Worm (Caenorhabditis elegans): ENCODE measurements around the gene unc-44.

unc-44 gene

DNA sequence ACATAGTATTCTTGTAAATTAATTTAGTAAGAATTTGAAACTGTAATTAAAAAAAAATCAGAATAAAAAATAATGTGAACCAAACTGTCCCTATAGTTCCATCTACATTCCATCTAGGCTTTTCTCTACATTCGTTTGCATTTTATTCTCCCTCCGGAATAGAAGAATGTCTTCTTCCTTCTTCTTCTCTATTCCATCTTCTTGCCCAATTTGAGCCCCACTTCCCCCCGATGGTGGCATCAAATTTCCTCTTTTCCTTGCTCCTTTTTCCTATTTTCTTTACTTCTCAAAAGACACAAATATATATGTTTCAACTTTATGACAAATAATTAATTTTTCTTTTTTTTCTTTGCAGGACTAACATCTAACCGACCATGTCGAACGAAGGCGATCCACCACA lies at the start of gene unc-44:
Gene unc-44 (plus strand): TSS at position 356 of the 400 bp plus-strand sequence.
- TF ChIP-seq flh-1 (GFP tag; optimal IDR thresholded peaks at IDR 0.05) (no peak), ces-1 (GFP tag; optimal IDR thresholded peaks at IDR 0.05) (peak; percentile 55)

DNA sequence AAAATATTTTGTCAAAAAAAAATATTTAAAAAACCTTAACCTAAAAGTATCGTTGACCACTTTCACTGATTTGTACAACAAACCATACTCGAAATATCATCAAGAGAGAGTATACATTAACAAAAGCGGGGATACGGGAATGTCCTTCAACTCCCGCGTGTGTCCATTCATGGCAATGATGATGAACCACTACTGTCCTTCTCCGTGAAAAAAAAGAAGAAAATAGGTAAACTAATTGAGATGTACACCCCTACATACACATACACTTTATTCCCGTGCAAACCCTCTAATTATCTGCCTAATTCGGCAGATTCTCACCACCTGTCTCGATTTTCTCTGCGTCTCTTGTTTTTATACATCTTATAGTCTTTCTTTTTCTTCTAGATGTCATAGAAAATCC lies 48.7 kb upstream of the unc-44 start:
- TF ChIP-seq cnd-1 (tag; optimal IDR thresholded peaks at IDR 0.05) = peak; percentile 69
- no peak for TF ChIP-seq unc-120 (tag; optimal IDR thresholded peaks at IDR 0.05; ENCODE audit: poor library complexity, severe bottlenecking)
- TF ChIP-seq ceh-43 (GFP tag; optimal IDR thresholded peaks at IDR 0.05) = peak; percentile 69
- peak; percentile 88 for TF ChIP-seq sptf-1 (tag; optimal IDR thresholded peaks at IDR 0.05)
- TF ChIP-seq sem-2 (GFP tag; optimal IDR thresholded peaks at IDR 0.05) = no peak
- peak; percentile 82 for TF ChIP-seq ces-1 (GFP tag; optimal IDR thresholded peaks at IDR 0.05)
- no peak for TF ChIP-seq nhr-12 (tag; optimal IDR thresholded peaks at IDR 0.05)
- TF ChIP-seq nhr-237 (tag; optimal IDR thresholded peaks at IDR 0.05) = no peak
- no peak for TF ChIP-seq nhr-76 (tag; optimal IDR thresholded peaks at IDR 0.05)
- peak; percentile 62 for TF ChIP-seq blmp-1 (tag; optimal IDR thresholded peaks at IDR 0.05)
- no peak for TF ChIP-seq unc-39 (tag; optimal IDR thresholded peaks at IDR 0.05)

DNA sequence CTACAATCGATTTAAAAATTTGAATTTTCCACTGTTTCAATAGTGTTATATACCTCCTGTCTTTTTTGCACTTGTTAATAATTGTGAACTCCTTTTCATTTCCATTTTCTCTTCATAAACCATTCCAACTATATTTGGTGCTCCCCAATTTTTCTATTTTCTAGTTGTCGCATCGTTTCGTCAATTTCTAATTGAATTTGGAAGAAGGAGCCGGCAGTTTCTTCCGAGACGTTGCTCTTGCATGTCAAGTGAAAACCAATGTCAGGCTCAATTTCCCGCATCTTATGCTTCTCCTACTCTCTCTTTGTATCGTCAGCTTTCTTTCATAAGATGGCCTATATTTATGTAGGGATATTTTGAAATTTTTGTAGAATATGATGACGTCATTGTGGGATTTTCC lies 47.6 kb upstream of the unc-44 start:
- no peak for TF ChIP-seq lin-32 (GFP tag; optimal IDR thresholded peaks at IDR 0.05)
- TF ChIP-seq ces-1 (GFP tag; optimal IDR thresholded peaks at IDR 0.05) = peak; percentile 95

DNA sequence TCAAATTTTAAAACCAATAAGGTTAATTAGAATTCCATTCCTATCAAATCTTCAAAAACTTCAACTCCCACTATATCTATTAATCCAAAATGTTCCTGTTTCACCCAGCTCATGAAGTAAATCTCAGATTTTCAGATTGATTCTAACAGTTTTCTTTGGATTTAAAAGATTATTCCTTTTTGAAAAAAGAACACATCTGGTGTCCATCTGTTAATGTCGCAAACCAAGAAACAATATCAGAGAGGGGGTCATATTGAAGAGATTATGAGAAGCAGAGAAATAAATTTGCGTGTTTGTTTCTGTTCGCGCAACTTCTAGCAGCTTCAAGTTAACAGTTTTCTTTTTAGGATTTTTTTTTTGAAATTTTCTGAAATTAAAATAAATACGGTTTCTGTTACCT lies 46.4 kb upstream of the unc-44 start:
- TF ChIP-seq mls-2 (tag; optimal IDR thresholded peaks at IDR 0.05) (no peak), lin-32 (GFP tag; optimal IDR thresholded peaks at IDR 0.05) (peak; percentile 58), nhr-237 (tag; optimal IDR thresholded peaks at IDR 0.05) (no peak)

DNA sequence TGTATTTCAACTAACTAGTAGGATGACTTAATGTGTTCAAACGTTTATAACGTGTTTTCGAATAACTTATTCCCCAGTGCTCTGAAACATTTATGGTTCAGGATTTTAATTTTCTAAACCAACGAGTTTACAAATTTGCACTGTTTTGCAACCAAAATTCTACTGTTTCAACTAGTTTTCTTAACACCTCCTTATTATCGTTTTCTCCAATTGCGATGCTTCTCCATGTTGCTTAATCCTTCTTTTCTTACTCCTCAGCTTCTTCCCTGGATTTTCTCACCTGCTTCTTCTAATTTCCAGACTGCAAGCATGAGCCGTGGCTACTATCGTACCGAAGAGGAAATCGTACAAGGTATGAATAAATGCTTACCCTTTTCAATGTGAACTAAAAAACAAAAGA lies 45.0 kb upstream of the unc-44 start, which contains the start of gene lin-33:
Gene lin-33 (plus strand): TSS at position 301 of the 400 bp plus-strand sequence.
- TF ChIP-seq drap-1 (GFP tag; optimal IDR thresholded peaks at IDR 0.05) (no peak), ztf-11 (tag; optimal IDR thresholded peaks at IDR 0.05) (no peak), lin-13 (tag; optimal IDR thresholded peaks at IDR 0.05) (no peak), nhr-12 (tag; optimal IDR thresholded peaks at IDR 0.05) (no peak), ceh-43 (GFP tag; optimal IDR thresholded peaks at IDR 0.05) (no peak), zip-8 (tag; optimal IDR thresholded peaks at IDR 0.05) (no peak), bed-3 (GFP tag; optimal IDR thresholded peaks at IDR 0.05) (no peak), flh-1 (GFP tag; optimal IDR thresholded peaks at IDR 0.05) (no peak), M03D4.4 (tag; optimal IDR thresholded peaks at IDR 0.05) (no peak), lin-32 (GFP tag; optimal IDR thresholded peaks at IDR 0.05) (no peak)

DNA sequence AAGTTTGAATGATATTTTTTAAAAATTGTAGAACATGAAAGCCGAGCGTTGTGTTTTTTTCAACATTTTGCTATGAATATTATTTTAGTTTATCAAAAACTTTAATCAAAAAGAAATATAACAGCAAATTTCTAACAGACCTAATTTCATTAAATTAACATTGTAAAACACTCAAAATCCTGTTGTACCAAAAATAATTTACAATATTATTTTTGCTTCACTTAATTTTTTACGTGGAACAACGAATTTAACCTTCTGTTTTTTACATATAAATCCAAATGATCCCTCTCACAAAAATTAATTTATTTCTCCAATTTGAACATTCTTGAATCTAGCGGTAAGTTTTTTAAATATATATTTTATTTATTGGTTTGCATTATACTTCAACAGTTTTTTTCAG lies 41.3 kb upstream of the unc-44 start, which contains the start of gene H32C10.1:
Gene H32C10.1 (plus strand): TSS at position 301 of the 400 bp plus-strand sequence.
- no peak for TF ChIP-seq mep-1 (tag; optimal IDR thresholded peaks at IDR 0.05)

DNA sequence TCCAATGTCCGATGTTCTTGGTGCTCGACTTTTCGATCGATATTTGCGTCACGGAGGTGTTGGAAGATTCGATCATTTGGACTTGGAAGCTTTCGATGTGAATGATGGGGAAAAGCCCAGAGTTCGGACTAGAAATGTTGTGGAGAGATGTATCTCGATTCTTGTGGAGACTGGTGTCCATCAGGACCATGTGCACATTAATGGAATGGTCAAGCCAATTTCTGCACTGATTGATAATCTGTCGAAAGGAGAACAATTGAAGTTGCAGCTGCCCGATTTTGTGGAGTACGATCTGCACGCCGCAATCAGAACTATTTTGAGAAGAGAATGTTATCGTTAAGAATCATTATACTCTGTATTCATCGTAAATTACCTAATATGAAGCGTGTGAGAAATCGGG lies 38.3 kb upstream of the unc-44 start:
- TF ChIP-seq sem-2 (GFP tag; optimal IDR thresholded peaks at IDR 0.05) (no peak), sptf-1 (tag; optimal IDR thresholded peaks at IDR 0.05) (no peak), mep-1 (tag; optimal IDR thresholded peaks at IDR 0.05) (no peak), flh-1 (GFP tag; optimal IDR thresholded peaks at IDR 0.05) (no peak), bed-3 (GFP tag; optimal IDR thresholded peaks at IDR 0.05) (no peak), ceh-39 (tag; optimal IDR thresholded peaks at IDR 0.05) (no peak), lin-32 (GFP tag; optimal IDR thresholded peaks at IDR 0.05) (no peak), nhr-76 (tag; optimal IDR thresholded peaks at IDR 0.05) (no peak), mls-2 (tag; optimal IDR thresholded peaks at IDR 0.05) (no peak), nhr-237 (tag; optimal IDR thresholded peaks at IDR 0.05) (no peak), unc-120 (tag; optimal IDR thresholded peaks at IDR 0.05; ENCODE audit: poor library complexity, severe bottlenecking) (no peak), nhr-28 (tag; optimal IDR thresholded peaks at IDR 0.05) (no peak), elt-3 (tag; optimal IDR thresholded peaks at IDR 0.05) (no peak), ces-1 (GFP tag; optimal IDR thresholded peaks at IDR 0.05) (no peak), tbx-8 (GFP tag; optimal IDR thresholded peaks at IDR 0.05) (no peak), cnd-1 (tag; optimal IDR thresholded peaks at IDR 0.05) (no peak)

DNA sequence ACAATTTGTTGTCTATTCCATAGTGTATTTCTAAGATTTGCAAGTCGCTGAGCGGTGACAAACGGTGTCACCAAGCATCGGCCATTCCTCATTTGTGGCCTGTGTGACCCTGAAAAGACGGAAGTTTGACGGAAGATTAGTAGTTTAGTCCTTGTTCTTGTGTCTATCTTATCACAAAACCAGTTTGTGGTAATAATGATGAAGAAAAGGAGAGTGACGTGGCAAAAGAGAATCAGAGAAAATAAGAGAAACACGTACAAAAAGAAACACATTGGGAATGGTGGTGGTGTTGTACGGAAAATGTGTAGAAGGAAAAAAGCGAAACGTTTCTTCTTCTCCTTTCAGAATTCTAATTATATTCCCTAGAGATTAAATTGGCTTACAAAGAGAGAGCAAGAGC lies 36.2 kb upstream of the unc-44 start, which contains the start of gene mcu-1:
Gene mcu-1 (minus strand): TSS at position 109 of the 400 bp plus-strand sequence.
- TF ChIP-seq drap-1 (GFP tag; optimal IDR thresholded peaks at IDR 0.05) (no peak), mls-2 (tag; optimal IDR thresholded peaks at IDR 0.05) (no peak), ham-2 (GFP tag; optimal IDR thresholded peaks at IDR 0.05) (no peak), ces-1 (GFP tag; optimal IDR thresholded peaks at IDR 0.05) (peak; percentile 18), lin-32 (GFP tag; optimal IDR thresholded peaks at IDR 0.05) (no peak)

All from whole organism, mixed stage, embryonic.